Fruit fly (Drosophila melanogaster) whole organism, embryonic: ENCODE results near the gene dpr14.

Experiments
- Abd-B ChIP-seq: fragments of 200-800 bp; sonication (Bioruptor generic); optimal IDR thresholded peaks from 2 replicates; lab custom pipeline; 2018; ENCODE audit warnings: missing biosample characterization, mild to moderate bottlenecking, missing genetic modification characterization, moderate library complexity
- Antp ChIP-seq: fragments of 200-800 bp; sonication (Bioruptor generic); optimal IDR thresholded peaks from 3 replicates; lab custom pipeline; 2016; ENCODE audit warnings: missing biosample characterization, missing genetic modification characterization
- CG10274 ChIP-seq: fragments of 200-800 bp; sonication (Bioruptor generic); optimal IDR thresholded peaks from 3 replicates; lab custom pipeline; 2017; ENCODE audit warnings: missing biosample characterization, mild to moderate bottlenecking, missing genetic modification characterization
- CG10431 ChIP-seq: fragments of 200-800 bp; sonication (Bioruptor generic); optimal IDR thresholded peaks from 3 replicates; lab custom pipeline; 2018; ENCODE audit warnings: missing biosample characterization, mild to moderate bottlenecking, missing genetic modification characterization
- CG10979 ChIP-seq: fragments of 200-800 bp; sonication (Bioruptor generic); optimal IDR thresholded peaks from 2 replicates; lab custom pipeline; 2018; ENCODE audit warnings: missing biosample characterization, mild to moderate bottlenecking, missing genetic modification characterization, moderate library complexity
- CG11560 ChIP-seq: fragments of 200-800 bp; sonication (Bioruptor generic); IDR thresholded peaks from 3 replicates; pipeline ENCODE4 v1.3.6; 2022; ENCODE audit warnings: missing biosample characterization, missing genetic modification characterization
- CG12391 ChIP-seq: fragments of 200-800 bp; sonication (Bioruptor generic); optimal IDR thresholded peaks from 3 replicates; lab custom pipeline; 2018; ENCODE audit warnings: missing biosample characterization, mild to moderate bottlenecking, missing genetic modification characterization, moderate library complexity
- CG12942 ChIP-seq: fragments of 200-800 bp; sonication (Bioruptor generic); optimal IDR thresholded peaks from 3 replicates; lab custom pipeline; 2016; ENCODE audit warnings: missing biosample characterization, missing genetic modification characterization
- CG13287 ChIP-seq: fragments of 200-800 bp; sonication (Bioruptor generic); IDR thresholded peaks from 2 replicates; pipeline ENCODE4 v1.3.6; 2022; ENCODE audit warnings: missing biosample characterization, missing genetic modification characterization; ENCODE audit not compliant: partially characterized antibody
- CG18764 ChIP-seq: fragments of 200-800 bp; sonication (Bioruptor generic); optimal IDR thresholded peaks from 3 replicates; lab custom pipeline; 2016; ENCODE audit warnings: missing biosample characterization, missing genetic modification characterization
- CG2202 ChIP-seq: fragments of 200-800 bp; sonication (Bioruptor generic); optimal IDR thresholded peaks from 2 replicates; lab custom pipeline; 2018; ENCODE audit warnings: missing biosample characterization, mild to moderate bottlenecking, missing genetic modification characterization
- CG30403 ChIP-seq: fragments of 200-800 bp; sonication (Bioruptor generic); optimal IDR thresholded peaks from 3 replicates; lab custom pipeline; 2016; ENCODE audit warnings: missing biosample characterization, missing genetic modification characterization
- CG3995 ChIP-seq: fragments of 200-800 bp; sonication (Bioruptor generic); optimal IDR thresholded peaks from 3 replicates; lab custom pipeline; 2016; ENCODE audit warnings: missing biosample characterization, missing genetic modification characterization
- CG9609 ChIP-seq: fragments of 200-800 bp; sonication (Bioruptor generic); optimal IDR thresholded peaks from 3 replicates; lab custom pipeline; 2016; ENCODE audit warnings: missing biosample characterization, missing genetic modification characterization
- Dek ChIP-seq: fragments of 200-800 bp; sonication (Bioruptor generic); optimal IDR thresholded peaks from 3 replicates; lab custom pipeline; 2019; ENCODE audit warnings: missing biosample characterization, mild to moderate bottlenecking, missing genetic modification characterization, moderate library complexity
- Dip3 ChIP-seq: fragments of 200-800 bp; sonication (Bioruptor generic); optimal IDR thresholded peaks from 3 replicates; lab custom pipeline; 2016; ENCODE audit warnings: missing biosample characterization, missing genetic modification characterization
- Dp ChIP-seq: fragments of 200-800 bp; sonication (Bioruptor generic); optimal IDR thresholded peaks from 2 replicates; lab custom pipeline; 2018; ENCODE audit warnings: missing biosample characterization, mild to moderate bottlenecking, missing genetic modification characterization, moderate library complexity
- Dref ChIP-seq: fragments of 200-800 bp; sonication (Bioruptor generic); IDR thresholded peaks from 2 replicates; pipeline ENCODE4 v1.3.6; 2022; ENCODE audit warnings: missing biosample characterization, missing genetic modification characterization
- Drgx ChIP-seq: fragments of 200-800 bp; sonication (Bioruptor generic); IDR thresholded peaks from 2 replicates; pipeline ENCODE4 v1.3.6; 2022; ENCODE audit warnings: missing biosample characterization, missing genetic modification characterization
- H2.0 ChIP-seq: fragments of 200-800 bp; sonication (Bioruptor generic); IDR thresholded peaks from 2 replicates; pipeline ENCODE4 v1.3.6; 2022; ENCODE audit warnings: missing biosample characterization, missing genetic modification characterization
- HLH3B ChIP-seq: fragments of 200-800 bp; sonication (Bioruptor generic); IDR thresholded peaks from 2 replicates; pipeline ENCODE4 v1.3.6; 2022; ENCODE audit warnings: missing biosample characterization, missing genetic modification characterization
- Poxn ChIP-seq: fragments of 200-800 bp; sonication (Bioruptor generic); IDR thresholded peaks from 2 replicates; pipeline ENCODE4 v1.3.6; 2022; ENCODE audit warnings: missing biosample characterization, missing genetic modification characterization
- Ravus ChIP-seq: fragments of 200-800 bp; sonication (Bioruptor generic); IDR thresholded peaks from 2 replicates; pipeline ENCODE4 v1.3.6; 2022; ENCODE audit warnings: missing biosample characterization, missing genetic modification characterization
- Sox102F ChIP-seq: fragments of 200-800 bp; sonication (Bioruptor generic); optimal IDR thresholded peaks from 2 replicates; lab custom pipeline; 2018; ENCODE audit warnings: missing biosample characterization, mild to moderate bottlenecking, missing genetic modification characterization, moderate library complexity
- Taf1 ChIP-seq: fragments of 200-800 bp; sonication (Bioruptor generic); IDR thresholded peaks from 2 replicates; pipeline ENCODE4 v1.3.6; 2022; ENCODE audit warnings: missing biosample characterization, missing genetic modification characterization
- YL-1 ChIP-seq: fragments of 200-800 bp; sonication (Bioruptor generic); optimal IDR thresholded peaks from 3 replicates; lab custom pipeline; 2017; ENCODE audit warnings: missing biosample characterization, mild to moderate bottlenecking, missing genetic modification characterization
- bsh ChIP-seq, 2 experiments: fragments of 200-800 bp; sonication (Bioruptor generic); optimal IDR thresholded peaks; 2 replicates each; lab custom pipeline; 2017 to 2018; ENCODE audit warnings: mild to moderate bottlenecking in 2 of 2, missing biosample characterization in 2 of 2, missing genetic modification characterization in 2 of 2, moderate library complexity in 1 of 2
- cg ChIP-seq: fragments of 200-800 bp; sonication (Bioruptor generic); optimal IDR thresholded peaks from 3 replicates; lab custom pipeline; 2019; ENCODE audit warnings: missing biosample characterization, mild to moderate bottlenecking, missing genetic modification characterization, moderate library complexity
- chinmo ChIP-seq: fragments of 200-800 bp; sonication (Bioruptor generic); IDR thresholded peaks from 4 replicates; pipeline ENCODE4 v1.3.6; 2022; ENCODE audit warnings: missing biosample characterization, missing genetic modification characterization; ENCODE audit not compliant: partially characterized antibody
- corto ChIP-seq: fragments of 200-800 bp; sonication (Bioruptor generic); optimal IDR thresholded peaks from 2 replicates; lab custom pipeline; 2016; ENCODE audit warnings: missing biosample characterization, mild to moderate bottlenecking, missing genetic modification characterization, moderate library complexity
- dpn ChIP-seq, 2 experiments: fragments of 200-800 bp; sonication (Bioruptor generic); optimal IDR thresholded peaks; 3 replicates each; lab custom pipeline; 2016; ENCODE audit warnings: missing biosample characterization in 2 of 2, missing genetic modification characterization in 2 of 2
- ewg ChIP-seq: fragments of 200-800 bp; sonication (Bioruptor generic); optimal IDR thresholded peaks from 3 replicates; lab custom pipeline; 2017; ENCODE audit warnings: mild to moderate bottlenecking, missing biosample characterization, missing genetic modification reagents, missing genetic modification characterization
- ham ChIP-seq: fragments of 200-800 bp; sonication (Bioruptor generic); IDR thresholded peaks from 2 replicates; pipeline ENCODE4 v1.3.6; 2022; ENCODE audit warnings: missing biosample characterization, missing genetic modification characterization
- hkb ChIP-seq, 2 experiments: fragments of 200-800 bp in 1 of 2; fragments of >200 bp in 1 of 2; sonication (Bioruptor generic) in 1 of 2; IDR thresholded peaks in 1 of 2; optimal IDR thresholded peaks in 1 of 2; 2 replicates each; pipeline versions ENCODE4 v1.3.6 to Lab custom; 2017 to 2022; ENCODE audit warnings: missing biosample characterization in 1 of 2, missing genetic modification characterization in 1 of 2
- ind ChIP-seq: fragments of 200-800 bp; sonication (Bioruptor generic); optimal IDR thresholded peaks from 3 replicates; lab custom pipeline; 2016; ENCODE audit warnings: missing biosample characterization, missing genetic modification characterization
- inv ChIP-seq: fragments of 200-800 bp; sonication (Bioruptor generic); IDR thresholded peaks from 2 replicates; pipeline ENCODE4 v1.3.6; 2022; ENCODE audit warnings: missing biosample characterization, missing genetic modification characterization; ENCODE audit not compliant: partially characterized antibody
- lilli ChIP-seq: fragments of 200-800 bp; sonication (Bioruptor generic); optimal IDR thresholded peaks from 3 replicates; lab custom pipeline; 2016; ENCODE audit warnings: missing biosample characterization, missing genetic modification characterization
- luna ChIP-seq: fragments of 200-800 bp; sonication (Bioruptor generic); optimal IDR thresholded peaks from 2 replicates; lab custom pipeline; 2016; ENCODE audit warnings: missing biosample characterization, missing genetic modification characterization
- maf-S ChIP-seq: fragments of 200-800 bp; sonication (Bioruptor generic); optimal IDR thresholded peaks from 2 replicates; lab custom pipeline; 2016; ENCODE audit warnings: missing biosample characterization, missing genetic modification characterization
- mld ChIP-seq: fragments of 200-800 bp; sonication (Bioruptor generic); IDR thresholded peaks from 3 replicates; pipeline ENCODE4 v1.3.6; 2022; ENCODE audit warnings: missing biosample characterization, missing genetic modification characterization; ENCODE audit not compliant: partially characterized antibody
- nom ChIP-seq: fragments of 200-800 bp; sonication (Bioruptor generic); optimal IDR thresholded peaks from 2 replicates; lab custom pipeline; 2017; ENCODE audit warnings: missing biosample characterization, missing genetic modification characterization, mild to moderate bottlenecking, moderate library complexity, missing genetic modification reagents
- otp ChIP-seq: fragments of 200-800 bp; sonication (Bioruptor generic); IDR thresholded peaks from 3 replicates; pipeline ENCODE4, ENCODE4 v1.3.6; 2022; ENCODE audit warnings: missing biosample characterization, missing genetic modification characterization
- pfk ChIP-seq: fragments of 200-800 bp; sonication (Bioruptor generic); optimal IDR thresholded peaks from 2 replicates; lab custom pipeline; 2018; ENCODE audit warnings: missing biosample characterization, mild to moderate bottlenecking, missing genetic modification characterization, moderate library complexity
- ranshi ChIP-seq: fragments of 200-800 bp; sonication (Bioruptor generic); IDR thresholded peaks from 2 replicates; pipeline ENCODE4 v1.3.6; 2022; ENCODE audit warnings: missing biosample characterization, missing genetic modification characterization
- row ChIP-seq: fragments of 200-800 bp; sonication (Bioruptor generic); IDR thresholded peaks from 3 replicates; pipeline ENCODE4 v1.3.6; 2022; ENCODE audit warnings: missing biosample characterization, missing genetic modification characterization
- sim ChIP-seq: fragments of 200-800 bp; sonication (Bioruptor generic); IDR thresholded peaks from 2 replicates; pipeline ENCODE4 v1.3.6; 2022; ENCODE audit warnings: missing biosample characterization, missing genetic modification characterization
- ssp ChIP-seq: fragments of 200-800 bp; sonication (Bioruptor generic); IDR thresholded peaks from 2 replicates; pipeline ENCODE4 v1.3.6; 2022; ENCODE audit warnings: missing biosample characterization, missing genetic modification characterization
- trem ChIP-seq: fragments of 200-800 bp; optimal IDR thresholded peaks from 3 replicates; lab custom pipeline; 2019; ENCODE audit warnings: missing biosample characterization, mild to moderate bottlenecking, missing genetic modification characterization, moderate library complexity

The dpr14 gene

DNA sequence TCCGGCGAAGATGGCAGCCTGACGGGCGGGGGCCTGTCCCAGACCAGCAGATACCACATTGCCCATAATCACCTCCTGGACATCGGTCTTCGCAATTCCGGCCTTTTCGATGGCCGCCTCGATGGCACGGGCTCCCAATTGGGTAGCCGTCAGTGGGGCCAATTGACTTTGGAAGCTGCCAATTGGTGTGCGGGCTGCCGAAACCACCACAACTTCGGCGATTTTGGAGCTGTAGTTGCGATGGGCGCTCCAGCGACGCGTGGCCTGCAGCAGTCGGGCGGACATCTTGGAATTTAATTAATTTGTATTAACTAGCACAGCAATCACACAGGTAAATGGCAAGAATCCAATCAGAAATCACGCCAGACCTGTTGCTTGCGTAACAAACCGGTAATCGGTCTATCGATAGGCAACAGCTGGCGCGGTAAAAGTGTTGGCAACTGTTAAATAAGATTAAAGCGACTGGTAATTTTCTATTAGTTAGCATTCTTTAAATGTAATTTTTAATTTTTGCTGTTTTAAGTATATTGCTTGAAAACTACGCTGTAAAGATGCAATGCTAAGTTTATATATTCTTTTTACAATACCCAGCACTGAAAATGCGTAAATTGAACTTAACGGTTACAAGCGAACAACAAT, 19.6 kb downstream of the dpr14 start, which contains the start of gene Acat1:
Gene Acat1, minus strand, starts transcription at position 400 of the 639 bp plus-strand sequence.
- TF ChIP-seq Sox102F (GFP tag; lab: Kevin White, UChicago): peak; percentile 69
- TF ChIP-seq ewg (GFP tag; lab: Kevin White, UChicago): peak; percentile 17
- TF ChIP-seq CG10274 (GFP tag; lab: Kevin White, UChicago): no peak
- TF ChIP-seq luna (GFP tag; lab: Kevin White, UChicago): peak; percentile 39
- TF ChIP-seq trem (tag; lab: Kevin White, UChicago): peak; percentile 52
- TF ChIP-seq CG3995: peak; percentile 39
- TF ChIP-seq ranshi (GFP tag; lab: Robert Waterston, UW): 0 out of 2 replicates have a peak, but pooled peaks have one; percentile 42
- TF ChIP-seq Ravus (GFP tag; lab: Robert Waterston, UW): no peak
- peak; percentile 12 for TF ChIP-seq CG12942 (GFP tag; lab: Kevin White, UChicago)
- no peak for TF ChIP-seq ham (GFP tag; lab: Robert Waterston, UW)
- no peak for TF ChIP-seq CG10431 (GFP tag; lab: Kevin White, UChicago)
- peak; percentile 26; the same call in 1 of the 2 replicates for TF ChIP-seq H2.0
- peak; percentile 35 for TF ChIP-seq CG2202 (tag; lab: Kevin White, UChicago)
- no peak for TF ChIP-seq Dek (tag; lab: Kevin White, UChicago)
- peak; percentile 50; the same call in 1 of the 3 replicates for TF ChIP-seq otp (GFP tag; lab: Robert Waterston, UW)
- peak; percentile 56 for TF ChIP-seq ind (GFP tag; lab: Kevin White, UChicago)
- 0 out of 3 replicates have a peak, but pooled peaks have one; percentile 10 for TF ChIP-seq CG11560 (tag; lab: Robert Waterston, UW)
- TF ChIP-seq cg: no peak
- no peak for TF ChIP-seq mld (GFP tag; lab: Robert Waterston, UW)
- peak; percentile 35 for TF ChIP-seq Dp (GFP tag; lab: Kevin White, UChicago)
- TF ChIP-seq CG9609 (GFP tag; lab: Kevin White, UChicago): peak; percentile 34
- TF ChIP-seq sim (GFP tag; lab: Robert Waterston, UW): no peak
- peak; percentile 15 for TF ChIP-seq CG18764
- TF ChIP-seq HLH3B (GFP tag; lab: Robert Waterston, UW): peak; percentile 48; the same call in 1 of the 2 replicates
- peak; percentile 44 to 64 for TF ChIP-seq dpn (GFP tag; optimal IDR thresholded peaks at IDR 0.05; lab: Kevin White, UChicago)
- no peak; the same call in 1 of the 2 replicates for TF ChIP-seq ssp (GFP tag; lab: Robert Waterston, UW)
- peak; percentile 12 for TF ChIP-seq Abd-B (GFP tag; lab: Kevin White, UChicago)
- peak; percentile 25; the same call in 1 of the 2 replicates for TF ChIP-seq inv
- TF ChIP-seq CG13287 (GFP tag; lab: Robert Waterston, UW): peak; percentile 62
- peak; percentile 71 for TF ChIP-seq CG30403 (GFP tag; lab: Kevin White, UChicago)
- TF ChIP-seq pfk (GFP tag; lab: Kevin White, UChicago): no peak
- no peak for TF ChIP-seq hkb (optimal IDR thresholded peaks at IDR 0.05; lab: Kevin White, UChicago)
- TF ChIP-seq hkb (GFP tag; IDR thresholded peaks at IDR 0.05; lab: Robert Waterston, UW): peak; percentile 80
- peak; percentile 65 for TF ChIP-seq YL-1 (GFP tag; lab: Kevin White, UChicago)
- peak; percentile 71 for TF ChIP-seq Dip3 (GFP tag; lab: Kevin White, UChicago)
- peak; percentile 5 for TF ChIP-seq Antp (GFP tag; lab: Kevin White, UChicago)
- no peak for TF ChIP-seq Poxn (GFP tag; lab: Robert Waterston, UW)
- TF ChIP-seq CG12391 (tag; lab: Kevin White, UChicago): peak; percentile 75
- peak; percentile 80 for TF ChIP-seq lilli (GFP tag; lab: Kevin White, UChicago)
- TF ChIP-seq maf-S (GFP tag; lab: Kevin White, UChicago): peak; percentile 2
- TF ChIP-seq Drgx (GFP tag; lab: Robert Waterston, UW): peak; percentile 62
- TF ChIP-seq corto (GFP tag; lab: Kevin White, UChicago): peak; percentile 49
- peak; percentile 43; the same call in 1 of the 3 replicates for TF ChIP-seq row (GFP tag; lab: Robert Waterston, UW)
- TF ChIP-seq Dref: peak; percentile 68
- peak; percentile 19 for TF ChIP-seq nom (GFP tag; lab: Kevin White, UChicago)
- 0 out of 4 replicates have a peak, but pooled peaks have one; percentile 56 for TF ChIP-seq chinmo
- TF ChIP-seq Taf1 (GFP tag; lab: Robert Waterston, UW): no peak
- peak in 1 of 2 experiments; percentile 64 for TF ChIP-seq bsh (GFP tag; optimal IDR thresholded peaks at IDR 0.05; lab: Kevin White, UChicago)
- TF ChIP-seq CG10979 (tag; lab: Kevin White, UChicago): peak; percentile 39
